Fruit fly (Drosophila melanogaster) whole organism, wandering third instar larva: ENCODE data around the gene CG9672.

Source experiments
- CG32264 ChIP-seq: fragments of 200-800 bp; sonication (Bioruptor generic); optimal IDR thresholded peaks from 2 replicates; lab custom pipeline; 2016; ENCODE audit warnings: missing biosample characterization, missing genetic modification characterization
- Myc ChIP-seq: fragments of >200 bp; optimal IDR thresholded peaks from 2 replicates; lab custom pipeline; 2017
- br ChIP-seq: fragments of 200-800 bp; sonication (Bioruptor generic); optimal IDR thresholded peaks from 2 replicates; lab custom pipeline; 2016; ENCODE audit warnings: missing biosample characterization, missing genetic modification characterization
- psq ChIP-seq: fragments of 200-800 bp; sonication (Bioruptor generic); optimal IDR thresholded peaks from 3 replicates; lab custom pipeline; 2017; ENCODE audit warnings: missing biosample characterization, mild to moderate bottlenecking, missing genetic modification characterization, moderate library complexity

- TF ChIP-seq br (GFP tag; lab: Kevin White, UChicago): no peak
- TF ChIP-seq Myc (lab: Kevin White, UChicago): no peak
- no peak for TF ChIP-seq CG32264 (GFP tag; lab: Kevin White, UChicago)
- TF ChIP-seq psq (GFP tag; lab: Kevin White, UChicago): no peak
Measured at dm6 chrX:16693805-16694387, 12.8 kb downstream of the CG9672 start.
